Comparison of ENCODE assay signal across 2 worm cellular contexts in genomic region chrX:5695416-5695815, ce11.
TF ChIP-seq lines count a peak whose summit lies in the region.

No protein-coding gene starts in this region.

TF ChIP-seq in whole organism, L1 larva, 84 proteins besides CTCF, POLR2A, EP300 and RAD21 (continued from another document):
- no peak for TF ChIP-seq lin-14 (GFP tag; optimal IDR thresholded peaks at IDR 0.05; lab: Kevin White, UChicago)
- no peak for TF ChIP-seq pqm-1 (tag; optimal IDR thresholded peaks at IDR 0.05; lab: Kevin White, UChicago)
- no peak for TF ChIP-seq xbp-1 (tag; optimal IDR thresholded peaks at IDR 0.05; lab: Kevin White, UChicago)
- no peak for TF ChIP-seq fos-1 (tag; optimal IDR thresholded peaks at IDR 0.05; lab: Kevin White, UChicago)
- TF ChIP-seq nhr-20 (tag; optimal IDR thresholded peaks at IDR 0.05; lab: Kevin White, UChicago) = no peak
TF ChIP-seq in whole organism, L1 larva: peak in this region for 4.

TF ChIP-seq in whole organism, L4 larva, 104 proteins besides CTCF, POLR2A, EP300 and RAD21 (continued from another document):
- no peak for TF ChIP-seq ceh-20 (GFP tag; IDR thresholded peaks at IDR 0.05; lab: Robert Waterston, UW)
- peak; percentile 17 for TF ChIP-seq pqm-1 (tag; optimal IDR thresholded peaks at IDR 0.05; lab: Kevin White, UChicago)
- no peak for TF ChIP-seq hmg-1.1 (GFP tag; IDR thresholded peaks at IDR 0.05; lab: Robert Waterston, UW)
- TF ChIP-seq ztf-11 (tag; optimal IDR thresholded peaks at IDR 0.05; lab: Kevin White, UChicago) = no peak
- TF ChIP-seq hlh-30 (tag; optimal IDR thresholded peaks at IDR 0.05; lab: Kevin White, UChicago; ENCODE audit: insufficient read depth) = peak; percentile 56
- peak in 1 of 2 experiments; percentile 93 for TF ChIP-seq unc-62 (GFP tag; optimal IDR thresholded peaks at IDR 0.05 in 1 of 2; lab: Kevin White, UChicago)
- TF ChIP-seq unc-62 (tag; optimal IDR thresholded peaks at IDR 0.05; lab: Kevin White, UChicago) = no peak
- TF ChIP-seq hlh-11 (tag; optimal IDR thresholded peaks at IDR 0.05; lab: Kevin White, UChicago) = peak; percentile 56
- TF ChIP-seq lin-29 (GFP tag; IDR thresholded peaks at IDR 0.05; lab: Robert Waterston, UW) = no peak
- peak; percentile 11 for TF ChIP-seq mes-2 (tag; optimal IDR thresholded peaks at IDR 0.05; lab: Kevin White, UChicago; ENCODE audit: poor library complexity, severe bottlenecking)
- TF ChIP-seq mdl-1 (tag; optimal IDR thresholded peaks at IDR 0.05; lab: Kevin White, UChicago) = peak in 1 of 2 experiments; percentile 6
TF ChIP-seq in whole organism, L4 larva: peak in this region for 10.
